Worm (Caenorhabditis elegans) whole organism, young adult: ENCODE measurements around the gene twk-5.

Experiments
- ama-1 ChIP-seq, 3 experiments: fragments of 150-350 bp in 1 of 3; sonication (generic microtip) in 2 of 3; optimal IDR thresholded peaks; 2 replicates each; lab custom pipeline; 2014 to 2018; ENCODE audit warnings: missing biosample characterization in 2 of 3, missing genetic modification characterization in 2 of 3, missing genetic modification reagents in 2 of 3
- ccch-3 ChIP-seq: fragments of 200-800 bp; sonication (Bioruptor generic); optimal IDR thresholded peaks from 2 replicates; lab custom pipeline; 2018; ENCODE audit warnings: mild to moderate bottlenecking, missing genetic modification characterization, missing compliant biosample characterization
- rpc-1 ChIP-seq, 2 experiments: fragments of 150-350 bp in 1 of 2; sonication (generic microtip) in 1 of 2; optimal IDR thresholded peaks; 2 replicates each; lab custom pipeline; 2014 to 2018; ENCODE audit warnings: missing biosample characterization in 1 of 2, missing genetic modification characterization in 1 of 2, missing genetic modification reagents in 1 of 2, missing genotype in 1 of 2
- unc-130 ChIP-seq: sonication (generic microtip); optimal IDR thresholded peaks from 2 replicates; lab custom pipeline; 2016; ENCODE audit warnings: missing genetic modification reagents, missing genetic modification characterization, missing compliant biosample characterization

DNA sequence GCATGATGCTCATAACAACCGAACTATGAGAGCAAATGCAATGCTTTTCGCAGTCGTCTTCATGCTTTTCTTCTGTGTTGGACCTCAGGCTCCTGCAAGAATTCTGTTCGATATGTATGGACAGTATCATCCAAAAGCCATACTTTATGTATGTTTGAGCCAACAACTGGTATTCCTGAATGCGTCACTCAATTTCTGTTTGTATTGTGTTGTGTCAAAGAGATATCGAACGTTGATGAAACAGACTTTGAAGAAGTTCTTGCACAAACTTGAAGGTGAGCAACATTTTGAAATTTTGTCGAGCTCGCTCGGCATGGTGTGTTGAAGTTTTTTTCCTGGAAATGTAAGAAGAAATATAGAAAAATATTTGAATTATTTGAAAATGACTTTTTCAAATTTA, 27.8 kb upstream of the twk-5 start:
- no peak for TF ChIP-seq ama-1 (optimal IDR thresholded peaks at IDR 0.05; lab: Kevin White, UChicago)
- TF ChIP-seq ama-1 (GFP tag; optimal IDR thresholded peaks at IDR 0.05; lab: Kevin White, UChicago), result no peak
- TF ChIP-seq unc-130, result no peak
- no peak for TF ChIP-seq rpc-1 (optimal IDR thresholded peaks at IDR 0.05; lab: Kevin White, UChicago)
- TF ChIP-seq rpc-1 (tag; optimal IDR thresholded peaks at IDR 0.05; lab: Kevin White, UChicago), result no peak
- TF ChIP-seq ccch-3 (GFP tag; lab: Kevin White, UChicago), result no peak
